Worm (Caenorhabditis elegans) whole organism, L4/young adult: ENCODE data around the gene C54D10.13.

Source experiments
- W03F9.2 ChIP-seq: fragments of 150-350 bp; optimal IDR thresholded peaks from 2 replicates; lab custom pipeline; 2014; ENCODE audit warnings: missing biosample characterization, missing genetic modification characterization
- dao-5 ChIP-seq: sonication (generic microtip); optimal IDR thresholded peaks from 2 replicates; lab custom pipeline; 2016; ENCODE audit warnings: missing genotype, missing genetic modification characterization, moderate library complexity, missing compliant biosample characterization
- him-1 ChIP-seq: sonication (generic microtip); optimal IDR thresholded peaks from 2 replicates; lab custom pipeline; 2016; ENCODE audit warnings: missing genotype, missing genetic modification reagents, missing genetic modification characterization, missing compliant biosample characterization

C54D10.13 gene

ce11 chrV:12395699-12396098, 36.4 kb downstream of the C54D10.13 start, which contains the start of gene twk-14:
Gene twk-14 (minus strand): TSS chrV:12395706.
- no peak for TF ChIP-seq him-1 (tag; lab: Kevin White, UChicago)
- TF ChIP-seq W03F9.2 (tag; lab: Kevin White, UChicago), result no peak
- TF ChIP-seq dao-5 (tag; lab: Kevin White, UChicago), result no peak

ce11 chrV:12386154-12386553, 45.9 kb downstream of the C54D10.13 start, which contains the start of gene K01D12.15:
Gene K01D12.15 (plus strand): TSS chrV:12386454.
- no peak for TF ChIP-seq W03F9.2 (tag; lab: Kevin White, UChicago)
- no peak for TF ChIP-seq dao-5 (tag; lab: Kevin White, UChicago)
- no peak for TF ChIP-seq him-1 (tag; lab: Kevin White, UChicago)
